Fruit fly (Drosophila melanogaster): ENCODE data around the gene swm.
A peak's percentile ranks its signal among the peaks of the same experiment; 100 is the strongest.

swm gene

dm6 chr2L:19533247-19533646 lies 40.2 kb downstream of the swm start, which contains the start of gene CG33116 (continued):
- TF ChIP-seq CG3281 (GFP tag; optimal IDR thresholded peaks at IDR 0.05): peak; percentile 74
- TF ChIP-seq Lhr (GFP tag; optimal IDR thresholded peaks at IDR 0.05): peak; percentile 44
- TF ChIP-seq C15 (GFP tag; IDR thresholded peaks at IDR 0.05): 0 out of 3 replicates have a peak, but pooled peaks have one; percentile 22
- 0 out of 2 replicates have a peak, but pooled peaks have one; percentile 52 for TF ChIP-seq bowl (GFP tag; IDR thresholded peaks at IDR 0.05)
- peak; percentile 63 for TF ChIP-seq pnt (GFP tag; optimal IDR thresholded peaks at IDR 0.05)
- peak; percentile 50 for TF ChIP-seq oc (tag; optimal IDR thresholded peaks at IDR 0.05)
- TF ChIP-seq lola (GFP tag; optimal IDR thresholded peaks at IDR 0.05): peak in 1 of 3 experiments; percentile 85
- peak; percentile 55 for TF ChIP-seq CG12236 (GFP tag; optimal IDR thresholded peaks at IDR 0.05)
- peak; percentile 51 for TF ChIP-seq Nf-YC (tag; optimal IDR thresholded peaks at IDR 0.05)
- peak; percentile 41 for TF ChIP-seq CG6854 (GFP tag; optimal IDR thresholded peaks at IDR 0.05)
- peak; percentile 86 for TF ChIP-seq CG17829 (tag; optimal IDR thresholded peaks at IDR 0.05)
- TF ChIP-seq eve (GFP tag; optimal IDR thresholded peaks at IDR 0.05): no peak
- TF ChIP-seq zfh1 (GFP tag; IDR thresholded peaks at IDR 0.05): peak; percentile 85
- TF ChIP-seq chinmo (GFP tag; IDR thresholded peaks at IDR 0.05; ENCODE audit: partially characterized antibody): 0 out of 4 replicates have a peak, but pooled peaks have one; percentile 46
- peak; percentile 81 for TF ChIP-seq CHES-1-like (GFP tag; optimal IDR thresholded peaks at IDR 0.05)
- peak; percentile 77 for TF ChIP-seq CG8388 (GFP tag; optimal IDR thresholded peaks at IDR 0.05)
- peak; percentile 78 for TF ChIP-seq CG18476 (GFP tag; optimal IDR thresholded peaks at IDR 0.05)
- TF ChIP-seq tup (GFP tag; optimal IDR thresholded peaks at IDR 0.05): peak; percentile 66
- TF ChIP-seq jing (GFP tag; optimal IDR thresholded peaks at IDR 0.05): peak; percentile 56
- peak; percentile 67 for TF ChIP-seq CG32772 (GFP tag; IDR thresholded peaks at IDR 0.05)
- TF ChIP-seq dmrt11E (tag; optimal IDR thresholded peaks at IDR 0.05): peak; percentile 81
- no peak for TF ChIP-seq aop (GFP tag; IDR thresholded peaks at IDR 0.05)
- peak; percentile 72 for TF ChIP-seq CG6813 (GFP tag; optimal IDR thresholded peaks at IDR 0.05)
- peak; percentile 14 for TF ChIP-seq CG7745 (tag; optimal IDR thresholded peaks at IDR 0.05)
- TF ChIP-seq ewg (GFP tag; optimal IDR thresholded peaks at IDR 0.05): peak; percentile 67
- TF ChIP-seq abd-A (tag; optimal IDR thresholded peaks at IDR 0.05): no peak
- peak; percentile 49 for TF ChIP-seq CG43689 (GFP tag; IDR thresholded peaks at IDR 0.05)
- peak; percentile 84 for TF ChIP-seq CG17361 (GFP tag; IDR thresholded peaks at IDR 0.05)
- TF ChIP-seq lilli (GFP tag; optimal IDR thresholded peaks at IDR 0.05): peak; percentile 89
- peak; percentile 12 for TF ChIP-seq Elba2 (GFP tag; optimal IDR thresholded peaks at IDR 0.05)
- no peak for TF ChIP-seq Dfd (GFP tag; optimal IDR thresholded peaks at IDR 0.05)
- peak; percentile 84 for TF ChIP-seq NC2β (GFP tag; optimal IDR thresholded peaks at IDR 0.05)
- TF ChIP-seq Kr (GFP tag; optimal IDR thresholded peaks at IDR 0.05): no peak
- no peak for TF ChIP-seq zf30C (GFP tag; optimal IDR thresholded peaks at IDR 0.05)
- peak; percentile 89 for TF ChIP-seq Xbp1 (GFP tag; optimal IDR thresholded peaks at IDR 0.05)
- peak; percentile 66 for TF ChIP-seq odd (GFP tag; optimal IDR thresholded peaks at IDR 0.05)
- TF ChIP-seq sisA (GFP tag; IDR thresholded peaks at IDR 0.05): peak; percentile 63
- peak; percentile 71 for TF ChIP-seq CG12744 (GFP tag; optimal IDR thresholded peaks at IDR 0.05)
- TF ChIP-seq dimm (GFP tag; IDR thresholded peaks at IDR 0.05): peak; percentile 37; the same call in 1 of the 2 replicates
- peak; percentile 85 for TF ChIP-seq CG13624 (GFP tag; optimal IDR thresholded peaks at IDR 0.05)
- peak; percentile 47 for TF ChIP-seq CG4282 (GFP tag; optimal IDR thresholded peaks at IDR 0.05)
- peak; percentile 80 to 81 for TF ChIP-seq chif (GFP tag; optimal IDR thresholded peaks at IDR 0.05)
- TF ChIP-seq az2 (GFP tag; optimal IDR thresholded peaks at IDR 0.05): peak; percentile 85
- peak; percentile 89; the same call in 2 of the 3 replicates for TF ChIP-seq CG2199 (GFP tag; IDR thresholded peaks at IDR 0.05)
- TF ChIP-seq CG42726 (GFP tag; IDR thresholded peaks at IDR 0.05; ENCODE audit: partially characterized antibody): no peak; the same call in 1 of the 2 replicates
- TF ChIP-seq sqz (GFP tag; optimal IDR thresholded peaks at IDR 0.05): peak; percentile 88
- TF ChIP-seq CG15269 (tag; optimal IDR thresholded peaks at IDR 0.05): peak; percentile 80
- peak; percentile 83 for TF ChIP-seq CG9609 (GFP tag; optimal IDR thresholded peaks at IDR 0.05)
- peak; percentile 83 for TF ChIP-seq CG33213 (GFP tag; optimal IDR thresholded peaks at IDR 0.05)
- peak; percentile 80 for TF ChIP-seq unpg (GFP tag; optimal IDR thresholded peaks at IDR 0.05)

All from whole organism, embryonic.